Worm (Caenorhabditis elegans): Measurements from ENCODE around the gene C36C9.4.

- TF ChIP-seq zag-1 (tag; optimal IDR thresholded peaks at IDR 0.05) (no peak), pqm-1 (tag; optimal IDR thresholded peaks at IDR 0.05) (no peak), snpc-4 (tag; optimal IDR thresholded peaks at IDR 0.05) (no peak), tbx-2 (tag; optimal IDR thresholded peaks at IDR 0.05) (no peak), aly-2 (tag; optimal IDR thresholded peaks at IDR 0.05) (no peak), ztf-11 (tag; optimal IDR thresholded peaks at IDR 0.05) (no peak), fkh-10 (GFP tag; optimal IDR thresholded peaks at IDR 0.05) (no peak), pha-4 (tag; optimal IDR thresholded peaks at IDR 0.05) (no peak), ama-1 (optimal IDR thresholded peaks at IDR 0.05) (no peak)
Measured at ce11 chrX:1706538-1706937, 9.8 kb upstream of the C36C9.4 start, which contains the start of gene F07G6.5.
